Fruit fly (Drosophila melanogaster) whole organism, embryonic: ENCODE data around the gene ich.

ENCODE experiments used
- Antp ChIP-seq: fragments of 200-800 bp; sonication (Bioruptor generic); optimal IDR thresholded peaks from 3 replicates; lab custom pipeline; 2016; ENCODE audit warnings: missing biosample characterization, missing genetic modification characterization
- C15 ChIP-seq: fragments of 200-800 bp; sonication (Bioruptor generic); IDR thresholded peaks from 3 replicates; pipeline ENCODE4 v1.3.6; 2022; ENCODE audit warnings: missing biosample characterization, missing genetic modification characterization
- CG10147 ChIP-seq: fragments of 200-800 bp; sonication (Bioruptor generic); optimal IDR thresholded peaks from 2 replicates; lab custom pipeline; 2019; ENCODE audit warnings: missing biosample characterization, mild to moderate bottlenecking, missing genetic modification characterization, moderate library complexity
- CG10274 ChIP-seq: fragments of 200-800 bp; sonication (Bioruptor generic); optimal IDR thresholded peaks from 3 replicates; lab custom pipeline; 2017; ENCODE audit warnings: missing biosample characterization, mild to moderate bottlenecking, missing genetic modification characterization
- CG10959 ChIP-seq: fragments of 200-800 bp; sonication (Bioruptor generic); IDR thresholded peaks from 2 replicates; pipeline ENCODE4 v1.3.6; 2022; ENCODE audit warnings: missing biosample characterization, missing genetic modification characterization
- CG11093 ChIP-seq: fragments of 200-800 bp; sonication (Bioruptor generic); IDR thresholded peaks from 3 replicates; pipeline ENCODE4 v1.3.6; 2022; ENCODE audit warnings: missing biosample characterization, missing genetic modification characterization
- CG12219 ChIP-seq: fragments of 200-800 bp; sonication (Bioruptor generic); optimal IDR thresholded peaks from 3 replicates; lab custom pipeline; 2018; ENCODE audit warnings: missing biosample characterization, mild to moderate bottlenecking, missing genetic modification characterization
- CG12769 ChIP-seq: fragments of 200-800 bp; sonication (Bioruptor generic); optimal IDR thresholded peaks from 2 replicates; lab custom pipeline; 2019; ENCODE audit warnings: missing biosample characterization, mild to moderate bottlenecking, missing genetic modification characterization, moderate library complexity
- CG15269 ChIP-seq: fragments of 200-800 bp; sonication (Bioruptor generic); optimal IDR thresholded peaks from 2 replicates; lab custom pipeline; 2018; ENCODE audit warnings: missing biosample characterization, mild to moderate bottlenecking, missing genetic modification characterization, moderate library complexity
- CG1603 ChIP-seq: fragments of 200-800 bp; sonication (Bioruptor generic); optimal IDR thresholded peaks from 2 replicates; lab custom pipeline; 2019; ENCODE audit warnings: missing biosample characterization, mild to moderate bottlenecking, missing genetic modification characterization, moderate library complexity
- CG1792 ChIP-seq: fragments of 200-800 bp; sonication (Bioruptor generic); optimal IDR thresholded peaks from 2 replicates; lab custom pipeline; 2016; ENCODE audit warnings: missing biosample characterization, missing genetic modification characterization
- CG18619 ChIP-seq: fragments of 200-800 bp; sonication (Bioruptor generic); optimal IDR thresholded peaks from 3 replicates; lab custom pipeline; 2017; ENCODE audit warnings: missing biosample characterization, mild to moderate bottlenecking, missing genetic modification characterization
- CG2120 ChIP-seq: fragments of 200-800 bp; sonication (Bioruptor generic); optimal IDR thresholded peaks from 3 replicates; lab custom pipeline; 2016; ENCODE audit warnings: missing biosample characterization, missing genetic modification characterization
- CG2889 ChIP-seq: fragments of 200-800 bp; sonication (Bioruptor generic); IDR thresholded peaks from 3 replicates; pipeline ENCODE4 v1.3.6; 2022; ENCODE audit warnings: missing biosample characterization, missing genetic modification characterization
- CG34224 ChIP-seq: fragments of 200-800 bp; sonication (Bioruptor generic); IDR thresholded peaks from 3 replicates; pipeline ENCODE4 v1.3.6; 2022; ENCODE audit warnings: missing biosample characterization, missing genetic modification characterization; ENCODE audit not compliant: partially characterized antibody
- CG5245 ChIP-seq: fragments of 200-800 bp; sonication (Bioruptor generic); optimal IDR thresholded peaks from 3 replicates; lab custom pipeline; 2016; ENCODE audit warnings: missing biosample characterization, missing genetic modification characterization
- CG6765 ChIP-seq: fragments of 200-800 bp; sonication (Bioruptor generic); optimal IDR thresholded peaks from 3 replicates; lab custom pipeline; 2017; ENCODE audit warnings: missing biosample characterization, mild to moderate bottlenecking, missing genetic modification characterization
- HmgD ChIP-seq: fragments of 200-800 bp; sonication (Bioruptor generic); optimal IDR thresholded peaks from 3 replicates; lab custom pipeline; 2016; ENCODE audit warnings: missing biosample characterization, missing genetic modification characterization
- Hmx ChIP-seq: fragments of 200-800 bp; sonication (Bioruptor generic); optimal IDR thresholded peaks from 2 replicates; lab custom pipeline; 2016; ENCODE audit warnings: missing biosample characterization, missing genetic modification characterization
- Lhr ChIP-seq: fragments of 200-800 bp; sonication (Bioruptor generic); optimal IDR thresholded peaks from 3 replicates; lab custom pipeline; 2017; ENCODE audit warnings: mild to moderate bottlenecking, missing biosample characterization, missing genetic modification reagents, missing genetic modification characterization
- Lpt ChIP-seq: fragments of >200 bp; optimal IDR thresholded peaks from 2 replicates; lab custom pipeline; 2018; ENCODE audit warnings: missing biosample characterization, missing genetic modification characterization
- MTF-1 ChIP-seq: fragments of 200-800 bp; sonication (Bioruptor generic); optimal IDR thresholded peaks from 2 replicates; lab custom pipeline; 2018; ENCODE audit warnings: missing biosample characterization, mild to moderate bottlenecking, missing genetic modification characterization, borderline replicate concordance
- Myb ChIP-seq: fragments of 200-800 bp; sonication (Bioruptor generic); optimal IDR thresholded peaks from 2 replicates; lab custom pipeline; 2016; ENCODE audit warnings: missing biosample characterization, missing genetic modification characterization
- NC2β ChIP-seq: fragments of 200-800 bp; sonication (Bioruptor generic); optimal IDR thresholded peaks from 2 replicates; lab custom pipeline; 2016; ENCODE audit warnings: missing biosample characterization, missing genetic modification characterization
- Opbp ChIP-seq: fragments of 200-800 bp; sonication (Bioruptor generic); IDR thresholded peaks from 3 replicates; pipeline ENCODE4 v1.3.6; 2022; ENCODE audit warnings: missing biosample characterization, missing genetic modification characterization; ENCODE audit not compliant: partially characterized antibody
- Ptx1 ChIP-seq: fragments of 200-800 bp; sonication (Bioruptor generic); IDR thresholded peaks from 2 replicates; pipeline ENCODE4 v1.3.6; 2022; ENCODE audit warnings: missing biosample characterization, missing genetic modification characterization
- Rfx ChIP-seq: fragments of 200-800 bp; sonication (Bioruptor generic); IDR thresholded peaks from 2 replicates; pipeline ENCODE4 v1.3.6; 2022; ENCODE audit warnings: missing biosample characterization, missing genetic modification characterization
- Side ChIP-seq: fragments of 200-800 bp; sonication (Bioruptor generic); optimal IDR thresholded peaks from 2 replicates; lab custom pipeline; 2016; ENCODE audit warnings: missing biosample characterization, missing genetic modification characterization
- Sin3A ChIP-seq: fragments of >200 bp; optimal IDR thresholded peaks from 2 replicates; lab custom pipeline; 2018
- Sox100B ChIP-seq: fragments of 200-800 bp; sonication (Bioruptor generic); optimal IDR thresholded peaks from 3 replicates; lab custom pipeline; 2018; ENCODE audit warnings: missing biosample characterization, mild to moderate bottlenecking, missing genetic modification characterization
- ato ChIP-seq: fragments of 200-800 bp; sonication (Bioruptor generic); IDR thresholded peaks from 2 replicates; pipeline ENCODE4 v1.3.6; 2022; ENCODE audit warnings: missing biosample characterization, missing genetic modification characterization; ENCODE audit not compliant: partially characterized antibody
- bcd ChIP-seq: fragments of 200-800 bp; sonication (Bioruptor generic); optimal IDR thresholded peaks from 2 replicates; lab custom pipeline; 2017; ENCODE audit warnings: missing biosample characterization, mild to moderate bottlenecking, missing genetic modification characterization
- cas ChIP-seq: fragments of 200-800 bp; sonication (Bioruptor generic); IDR thresholded peaks from 2 replicates; pipeline ENCODE4 v1.3.6; 2022; ENCODE audit warnings: missing biosample characterization, missing genetic modification characterization
- caup ChIP-seq: fragments of 200-800 bp; sonication (Bioruptor generic); optimal IDR thresholded peaks from 3 replicates; lab custom pipeline; 2017; ENCODE audit warnings: missing biosample characterization, mild to moderate bottlenecking, missing genetic modification characterization, moderate library complexity; ENCODE audit not compliant: severe bottlenecking
- ci ChIP-seq: fragments of 200-800 bp; sonication (Bioruptor generic); IDR thresholded peaks from 3 replicates; pipeline ENCODE4 v1.3.6; 2022; ENCODE audit warnings: missing biosample characterization, missing genetic modification characterization
- crc ChIP-seq: fragments of 200-800 bp; sonication (Bioruptor generic); optimal IDR thresholded peaks from 2 replicates; lab custom pipeline; 2016; ENCODE audit warnings: missing biosample characterization, missing genetic modification characterization
- crp ChIP-seq, 2 experiments: fragments of 200-800 bp; sonication (Bioruptor generic); optimal IDR thresholded peaks; 2 replicates in 1 of 2; 3 replicates in 1 of 2; lab custom pipeline; 2017; ENCODE audit warnings: missing biosample characterization in 2 of 2, missing genetic modification characterization in 2 of 2, mild to moderate bottlenecking in 1 of 2, moderate library complexity in 1 of 2
- da ChIP-seq: fragments of 200-800 bp; sonication (Bioruptor generic); optimal IDR thresholded peaks from 2 replicates; lab custom pipeline; 2016; ENCODE audit warnings: missing biosample characterization, missing genetic modification characterization
- dan ChIP-seq: fragments of 200-800 bp; sonication (Bioruptor generic); IDR thresholded peaks from 2 replicates; pipeline ENCODE4 v1.3.6; 2022; ENCODE audit warnings: missing biosample characterization, missing genetic modification characterization
- emc ChIP-seq: fragments of 200-800 bp; sonication (Bioruptor generic); optimal IDR thresholded peaks from 2 replicates; lab custom pipeline; 2016; ENCODE audit warnings: missing biosample characterization, missing genetic modification characterization
- gro ChIP-seq: fragments of 200-800 bp; sonication (Bioruptor generic); optimal IDR thresholded peaks from 2 replicates; lab custom pipeline; 2016; ENCODE audit warnings: missing biosample characterization, missing genetic modification characterization
- gsb-n ChIP-seq: fragments of 200-800 bp; sonication (Bioruptor generic); optimal IDR thresholded peaks from 3 replicates; lab custom pipeline; 2018; ENCODE audit warnings: missing biosample characterization, mild to moderate bottlenecking, missing genetic modification characterization
- jigr1 ChIP-seq: fragments of 200-800 bp; sonication (Bioruptor generic); IDR thresholded peaks from 3 replicates; pipeline ENCODE4 v1.3.6; 2022; ENCODE audit warnings: missing biosample characterization, missing genetic modification characterization
- kay ChIP-seq: fragments of 200-800 bp; sonication (Bioruptor generic); optimal IDR thresholded peaks from 2 replicates; lab custom pipeline; 2016; ENCODE audit warnings: missing biosample characterization, missing genetic modification characterization
- klu ChIP-seq: fragments of 200-800 bp; sonication (Bioruptor generic); IDR thresholded peaks from 2 replicates; pipeline ENCODE4 v1.3.6; 2022; ENCODE audit warnings: missing biosample characterization, missing genetic modification characterization
- kni ChIP-seq: fragments of 200-800 bp; sonication (Bioruptor generic); optimal IDR thresholded peaks from 3 replicates; lab custom pipeline; 2017; ENCODE audit warnings: mild to moderate bottlenecking, missing biosample characterization, missing genetic modification reagents, missing genetic modification characterization
- odd ChIP-seq: fragments of 200-800 bp; sonication (Bioruptor generic); optimal IDR thresholded peaks from 2 replicates; lab custom pipeline; 2017; ENCODE audit warnings: missing biosample characterization, mild to moderate bottlenecking, missing genetic modification characterization
- onecut ChIP-seq: fragments of 200-800 bp; sonication (Bioruptor generic); IDR thresholded peaks from 2 replicates; pipeline ENCODE4 v1.3.6; 2022; ENCODE audit warnings: missing biosample characterization, missing genetic modification characterization
- seq ChIP-seq: fragments of 200-800 bp; sonication (Bioruptor generic); IDR thresholded peaks from 2 replicates; pipeline ENCODE4 v1.3.6; 2022; ENCODE audit warnings: missing biosample characterization, missing genetic modification characterization
- sisA ChIP-seq: fragments of 200-800 bp; sonication (Bioruptor generic); IDR thresholded peaks from 2 replicates; pipeline ENCODE4 v1.3.6; 2022; ENCODE audit warnings: missing biosample characterization, missing genetic modification characterization
- sqz ChIP-seq: fragments of 200-800 bp; sonication (Bioruptor generic); optimal IDR thresholded peaks from 3 replicates; lab custom pipeline; 2018; ENCODE audit warnings: missing biosample characterization, mild to moderate bottlenecking, missing genetic modification characterization

The ich gene

DNA sequence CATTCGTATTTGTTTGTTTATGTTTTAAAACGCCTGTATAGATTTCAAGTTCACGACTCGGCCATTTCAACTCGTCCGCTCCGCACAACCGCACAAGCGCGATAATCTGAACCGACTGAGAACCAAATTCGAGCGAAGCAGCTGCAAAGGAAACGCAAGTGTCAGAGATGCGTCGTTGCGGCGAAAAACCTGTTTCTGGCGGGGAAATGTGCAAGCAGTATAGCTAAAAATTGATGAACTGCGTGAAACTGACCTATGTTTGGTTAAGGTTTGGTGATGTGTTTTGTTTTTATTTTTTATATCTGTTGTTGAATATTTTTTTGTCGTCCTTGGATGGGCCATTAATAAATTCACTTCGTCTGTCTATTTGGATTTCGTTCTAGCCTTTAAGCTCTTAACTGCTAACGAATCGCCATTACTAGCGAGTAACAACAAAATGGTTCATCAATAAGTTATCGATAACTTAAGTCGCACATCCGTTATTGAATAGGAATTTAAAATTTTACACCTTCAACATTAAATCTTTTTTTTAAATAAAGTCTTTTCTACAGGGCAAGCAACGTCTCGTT lies 31.0 kb downstream of the ich start, which contains the start of gene pyd (continued):
- TF ChIP-seq CG34224 (GFP tag; lab: Robert Waterston, UW): 0 out of 3 replicates have a peak, but pooled peaks have one; percentile 42
- TF ChIP-seq Hmx (GFP tag; lab: Kevin White, UChicago): peak; percentile 22
- no peak for TF ChIP-seq cas (GFP tag; lab: Robert Waterston, UW)
- TF ChIP-seq CG2889 (GFP tag; lab: Robert Waterston, UW): no peak
- TF ChIP-seq kni (GFP tag; lab: Kevin White, UChicago): peak; percentile 80
- TF ChIP-seq CG12769: peak; percentile 57
- peak; percentile 17 for TF ChIP-seq CG5245 (GFP tag; lab: Kevin White, UChicago)
- TF ChIP-seq emc (GFP tag; lab: Kevin White, UChicago): no peak
- TF ChIP-seq sqz (GFP tag; lab: Kevin White, UChicago): peak; percentile 31
- TF ChIP-seq Opbp (GFP tag; lab: Robert Waterston, UW): peak; percentile 63; the same call in 1 of the 3 replicates
- peak; percentile 64 for TF ChIP-seq CG1792
- TF ChIP-seq Sin3A: peak; percentile 60
- TF ChIP-seq Rfx (GFP tag; lab: Robert Waterston, UW): peak; percentile 63
- peak; percentile 63 for TF ChIP-seq Lhr
- peak; percentile 78 for TF ChIP-seq gro (GFP tag; lab: Kevin White, UChicago)
- TF ChIP-seq CG10147 (GFP tag; lab: Kevin White, UChicago): peak; percentile 69
- peak; percentile 20 for TF ChIP-seq gsb-n
- TF ChIP-seq caup (GFP tag; lab: Kevin White, UChicago): peak; percentile 61
- peak; percentile 53; the same call in 1 of the 2 replicates for TF ChIP-seq ato (GFP tag; lab: Robert Waterston, UW)
- TF ChIP-seq crc: no peak
- TF ChIP-seq ci (GFP tag; lab: Robert Waterston, UW): peak; percentile 72
- TF ChIP-seq da: peak; percentile 80
- peak; percentile 17 for TF ChIP-seq kay (GFP tag; lab: Kevin White, UChicago)
- peak; percentile 66 for TF ChIP-seq CG15269 (tag; lab: Kevin White, UChicago)
- no peak for TF ChIP-seq Lpt
- peak; percentile 49 for TF ChIP-seq onecut (GFP tag; lab: Robert Waterston, UW)
- TF ChIP-seq bcd (GFP tag; lab: Kevin White, UChicago): peak; percentile 41
- peak; percentile 41 for TF ChIP-seq MTF-1 (GFP tag; lab: Kevin White, UChicago)
- peak; percentile 53 for TF ChIP-seq NC2β
- peak; percentile 66 for TF ChIP-seq Sox100B (GFP tag; lab: Kevin White, UChicago)
- TF ChIP-seq Antp: peak; percentile 57
- TF ChIP-seq seq: no peak
- TF ChIP-seq odd (GFP tag; lab: Kevin White, UChicago): peak; percentile 60
- TF ChIP-seq CG10274 (GFP tag; lab: Kevin White, UChicago): no peak
- no peak for TF ChIP-seq C15 (GFP tag; lab: Robert Waterston, UW)
- TF ChIP-seq CG10959 (GFP tag; lab: Robert Waterston, UW): 0 out of 2 replicates have a peak, but pooled peaks have one; percentile 5
- no peak for TF ChIP-seq dan
- peak; percentile 78 for TF ChIP-seq CG2120 (GFP tag; lab: Kevin White, UChicago)
- peak; percentile 57 for TF ChIP-seq CG1603
- TF ChIP-seq Myb (GFP tag; lab: Kevin White, UChicago): peak; percentile 93
- TF ChIP-seq sisA (GFP tag; lab: Robert Waterston, UW): no peak; the same call in 1 of the 2 replicates
- TF ChIP-seq crp (GFP tag; optimal IDR thresholded peaks at IDR 0.05; lab: Kevin White, UChicago): peak in 1 of 2 experiments; percentile 51
- no peak for TF ChIP-seq jigr1 (GFP tag; lab: Robert Waterston, UW)
- peak; percentile 55 for TF ChIP-seq Side (GFP tag; lab: Kevin White, UChicago)
- TF ChIP-seq CG12219 (GFP tag; lab: Kevin White, UChicago): peak; percentile 38
- TF ChIP-seq CG11093 (GFP tag; lab: Robert Waterston, UW): no peak
- peak; percentile 71 for TF ChIP-seq CG18619 (GFP tag; lab: Kevin White, UChicago)
- TF ChIP-seq Ptx1 (GFP tag; lab: Robert Waterston, UW): peak; percentile 55
- peak; percentile 75 for TF ChIP-seq HmgD (GFP tag; lab: Kevin White, UChicago)
- TF ChIP-seq CG6765: no peak
- no peak for TF ChIP-seq klu (GFP tag; lab: Robert Waterston, UW)
